Fruit fly (Drosophila melanogaster) whole organism, embryonic: ENCODE results near the gene CG11562.

Source experiments
- Adf1 ChIP-seq: fragments of 200-800 bp; sonication (Bioruptor generic); IDR thresholded peaks from 2 replicates; pipeline ENCODE4 v1.3.6; 2022; ENCODE audit warnings: missing biosample characterization, missing genetic modification characterization
- Awh ChIP-seq: fragments of 200-800 bp; sonication (Bioruptor generic); IDR thresholded peaks from 2 replicates; pipeline ENCODE4, ENCODE4 v1.3.6; 2022; ENCODE audit warnings: missing biosample characterization, missing genetic modification characterization
- B-H2 ChIP-seq: fragments of 200-800 bp; sonication (Bioruptor generic); optimal IDR thresholded peaks from 2 replicates; lab custom pipeline; 2018; ENCODE audit warnings: missing biosample characterization, mild to moderate bottlenecking, missing genetic modification characterization
- CG10274 ChIP-seq: fragments of 200-800 bp; sonication (Bioruptor generic); optimal IDR thresholded peaks from 3 replicates; lab custom pipeline; 2017; ENCODE audit warnings: missing biosample characterization, mild to moderate bottlenecking, missing genetic modification characterization
- CG10321 ChIP-seq: fragments of 200-800 bp; sonication (Bioruptor generic); IDR thresholded peaks from 2 replicates; pipeline ENCODE4 v1.3.6; 2022; ENCODE audit warnings: missing biosample characterization, missing genetic modification characterization
- CG10462 ChIP-seq: fragments of 200-800 bp; sonication (Bioruptor generic); optimal IDR thresholded peaks from 2 replicates; lab custom pipeline; 2016; ENCODE audit warnings: missing biosample characterization, missing genetic modification characterization
- CG12299 ChIP-seq: fragments of 200-800 bp; sonication (Bioruptor generic); optimal IDR thresholded peaks from 2 replicates; lab custom pipeline; 2018; ENCODE audit warnings: missing biosample characterization, mild to moderate bottlenecking, missing genetic modification characterization
- CG1602 ChIP-seq: fragments of 200-800 bp; sonication (Bioruptor generic); optimal IDR thresholded peaks from 3 replicates; lab custom pipeline; 2016; ENCODE audit warnings: missing biosample characterization, missing genetic modification characterization
- CG18599 ChIP-seq: fragments of 200-800 bp; sonication (Bioruptor generic); optimal IDR thresholded peaks from 3 replicates; lab custom pipeline; 2017; ENCODE audit warnings: missing biosample characterization, missing genetic modification characterization, mild to moderate bottlenecking, moderate library complexity, missing genetic modification reagents
- CG2712 ChIP-seq: fragments of 200-800 bp; optimal IDR thresholded peaks from 3 replicates; lab custom pipeline; 2019; ENCODE audit warnings: missing biosample characterization, mild to moderate bottlenecking, missing genetic modification characterization, moderate library complexity
- CG31388 ChIP-seq: fragments of 200-800 bp; sonication (Bioruptor generic); optimal IDR thresholded peaks from 2 replicates; lab custom pipeline; 2016; ENCODE audit warnings: missing biosample characterization, missing genetic modification characterization
- CG32532 ChIP-seq: fragments of 200-800 bp; sonication (Bioruptor generic); IDR thresholded peaks from 2 replicates; pipeline ENCODE4 v1.3.6; 2022; ENCODE audit warnings: missing biosample characterization, missing genetic modification characterization
- CG43689 ChIP-seq: fragments of 200-800 bp; sonication (Bioruptor generic); IDR thresholded peaks from 2 replicates; pipeline ENCODE4 v1.3.6; 2022; ENCODE audit warnings: missing biosample characterization, missing genetic modification characterization
- CG6813 ChIP-seq: fragments of 200-800 bp; sonication (Bioruptor generic); optimal IDR thresholded peaks from 2 replicates; lab custom pipeline; 2017; ENCODE audit warnings: missing biosample characterization, missing genetic modification characterization, mild to moderate bottlenecking, moderate library complexity, missing genetic modification reagents
- CG7745 ChIP-seq: fragments of 200-800 bp; sonication (Bioruptor generic); optimal IDR thresholded peaks from 2 replicates; lab custom pipeline; 2018; ENCODE audit warnings: missing biosample characterization, mild to moderate bottlenecking, missing genetic modification characterization, moderate library complexity
- CG9876 ChIP-seq: fragments of 200-800 bp; sonication (Bioruptor generic); optimal IDR thresholded peaks from 2 replicates; lab custom pipeline; 2016; ENCODE audit warnings: missing biosample characterization, missing genetic modification characterization
- D ChIP-seq, 2 experiments: fragments of 200-800 bp in 1 of 2; fragments of >200 bp in 1 of 2; sonication (Bioruptor generic) in 1 of 2; optimal IDR thresholded peaks; 2 replicates in 1 of 2; 3 replicates in 1 of 2; lab custom pipeline; 2017; ENCODE audit warnings: mild to moderate bottlenecking in 1 of 2, missing biosample characterization in 1 of 2, missing genetic modification characterization in 1 of 2, missing genetic modification reagents in 1 of 2
- D19A ChIP-seq: fragments of 200-800 bp; optimal IDR thresholded peaks from 3 replicates; lab custom pipeline; 2019; ENCODE audit warnings: missing biosample characterization, mild to moderate bottlenecking, missing genetic modification characterization, moderate library complexity
- Dad ChIP-seq: fragments of 200-800 bp; sonication (Bioruptor generic); optimal IDR thresholded peaks from 3 replicates; lab custom pipeline; 2016; ENCODE audit warnings: missing biosample characterization, missing genetic modification characterization
- Dbx ChIP-seq: fragments of 200-800 bp; sonication (Bioruptor generic); IDR thresholded peaks from 3 replicates; pipeline ENCODE4 v1.3.6; 2022; ENCODE audit warnings: missing biosample characterization, missing genetic modification characterization
- Dll ChIP-seq: fragments of 200-800 bp; sonication (Bioruptor generic); IDR thresholded peaks from 4 replicates; pipeline ENCODE4 v1.3.6; 2022; ENCODE audit warnings: missing biosample characterization, missing genetic modification characterization; ENCODE audit not compliant: partially characterized antibody
- Drgx ChIP-seq: fragments of 200-800 bp; sonication (Bioruptor generic); IDR thresholded peaks from 2 replicates; pipeline ENCODE4 v1.3.6; 2022; ENCODE audit warnings: missing biosample characterization, missing genetic modification characterization
- Elba2 ChIP-seq: fragments of 200-800 bp; sonication (Bioruptor generic); optimal IDR thresholded peaks from 3 replicates; lab custom pipeline; 2016; ENCODE audit warnings: missing biosample characterization, missing genetic modification characterization
- Fer2 ChIP-seq: fragments of 200-800 bp; sonication (Bioruptor generic); optimal IDR thresholded peaks from 2 replicates; lab custom pipeline; 2018; ENCODE audit warnings: missing biosample characterization, mild to moderate bottlenecking, missing genetic modification characterization, moderate library complexity
- GATAe ChIP-seq: fragments of 200-800 bp; sonication (Bioruptor generic); conservative IDR thresholded peaks from 2 replicates; pipeline ENCODE4 v1.3.6; 2022; ENCODE audit warnings: missing biosample characterization, missing genetic modification characterization
- Hr51 ChIP-seq, 2 experiments: fragments of 200-800 bp; sonication (Bioruptor generic); optimal IDR thresholded peaks; 2 replicates in 1 of 2; 3 replicates in 1 of 2; lab custom pipeline; 2016 to 2018; ENCODE audit warnings: missing biosample characterization in 2 of 2, missing genetic modification characterization in 2 of 2, mild to moderate bottlenecking in 1 of 2, moderate library complexity in 1 of 2
- Lim3 ChIP-seq: fragments of 200-800 bp; sonication (Bioruptor generic); IDR thresholded peaks from 2 replicates; pipeline ENCODE4 v1.3.6; 2022; ENCODE audit warnings: missing biosample characterization, missing genetic modification characterization
- Mad ChIP-seq: fragments of 200-800 bp; sonication (Bioruptor generic); optimal IDR thresholded peaks from 2 replicates; lab custom pipeline; 2016; ENCODE audit warnings: missing biosample characterization, missing genetic modification characterization
- Med ChIP-seq: fragments of 200-800 bp; sonication (Bioruptor generic); peaks from one replicate; lab custom pipeline; 2016; ENCODE audit warnings: missing biosample characterization, missing genetic modification characterization, mild to moderate bottlenecking, inconsistent platforms, moderate library complexity
- Rfx ChIP-seq: fragments of 200-800 bp; sonication (Bioruptor generic); IDR thresholded peaks from 2 replicates; pipeline ENCODE4 v1.3.6; 2022; ENCODE audit warnings: missing biosample characterization, missing genetic modification characterization
- Sry-δ ChIP-seq: fragments of 200-800 bp; sonication (Bioruptor generic); optimal IDR thresholded peaks from 2 replicates; lab custom pipeline; 2016; ENCODE audit warnings: missing biosample characterization, missing genetic modification characterization
- Usf ChIP-seq: fragments of 200-800 bp; sonication (Bioruptor generic); optimal IDR thresholded peaks from 2 replicates; lab custom pipeline; 2017; ENCODE audit warnings: missing genotype, missing biosample characterization, missing genetic modification characterization
- Xrp1 ChIP-seq: fragments of 200-800 bp; sonication (Bioruptor generic); IDR thresholded peaks from 2 replicates; pipeline ENCODE4 v1.3.6; 2022; ENCODE audit warnings: missing biosample characterization, missing genetic modification characterization
- cas ChIP-seq: fragments of 200-800 bp; sonication (Bioruptor generic); IDR thresholded peaks from 2 replicates; pipeline ENCODE4 v1.3.6; 2022; ENCODE audit warnings: missing biosample characterization, missing genetic modification characterization
- cg ChIP-seq: fragments of 200-800 bp; sonication (Bioruptor generic); optimal IDR thresholded peaks from 3 replicates; lab custom pipeline; 2019; ENCODE audit warnings: missing biosample characterization, mild to moderate bottlenecking, missing genetic modification characterization, moderate library complexity
- ci ChIP-seq: fragments of 200-800 bp; sonication (Bioruptor generic); IDR thresholded peaks from 3 replicates; pipeline ENCODE4 v1.3.6; 2022; ENCODE audit warnings: missing biosample characterization, missing genetic modification characterization
- grn ChIP-seq: fragments of 200-800 bp; sonication (Bioruptor generic); optimal IDR thresholded peaks from 3 replicates; lab custom pipeline; 2017; ENCODE audit warnings: missing biosample characterization, missing genetic modification characterization
- h ChIP-seq: fragments of >200 bp; optimal IDR thresholded peaks from 2 replicates; lab custom pipeline; 2017
- hbn ChIP-seq: fragments of 200-800 bp; sonication (Bioruptor generic); IDR thresholded peaks from 2 replicates; pipeline ENCODE4 v1.3.6; 2022; ENCODE audit warnings: missing biosample characterization, missing genetic modification characterization; ENCODE audit not compliant: partially characterized antibody
- jing ChIP-seq: fragments of 200-800 bp; sonication (Bioruptor generic); optimal IDR thresholded peaks from 2 replicates; lab custom pipeline; 2018; ENCODE audit warnings: missing biosample characterization, mild to moderate bottlenecking, missing genetic modification characterization
- jumu ChIP-seq: fragments of 200-800 bp; sonication (Bioruptor generic); optimal IDR thresholded peaks from 3 replicates; lab custom pipeline; 2016; ENCODE audit warnings: missing biosample characterization, missing genetic modification characterization
- kah ChIP-seq: fragments of 200-800 bp; sonication (Bioruptor generic); optimal IDR thresholded peaks from 2 replicates; lab custom pipeline; 2018; ENCODE audit warnings: missing biosample characterization, mild to moderate bottlenecking, missing genetic modification characterization
- lov ChIP-seq, 2 experiments: fragments of 200-800 bp in 1 of 2; fragments of >200 bp in 1 of 2; sonication (Bioruptor generic) in 1 of 2; IDR thresholded peaks in 1 of 2; optimal IDR thresholded peaks in 1 of 2; 2 replicates in 1 of 2; 3 replicates in 1 of 2; pipeline versions ENCODE4 v1.3.6 to Lab custom; 2017 to 2022; ENCODE audit warnings: missing biosample characterization in 1 of 2, missing genetic modification characterization in 1 of 2
- pita ChIP-seq: fragments of 200-800 bp; sonication (Bioruptor generic); optimal IDR thresholded peaks from 2 replicates; lab custom pipeline; 2017; ENCODE audit warnings: missing biosample characterization, mild to moderate bottlenecking, missing genetic modification characterization
- pum ChIP-seq: fragments of 200-800 bp; sonication (Bioruptor generic); optimal IDR thresholded peaks from 2 replicates; lab custom pipeline; 2016; ENCODE audit warnings: missing biosample characterization, missing genetic modification characterization
- sc ChIP-seq, 3 experiments: fragments of >200 bp in 2 of 3; fragments of 200-800 bp in 1 of 3; sonication (Bioruptor generic) in 1 of 3; optimal IDR thresholded peaks; 2 replicates in 2 of 3; 3 replicates in 1 of 3; lab custom pipeline; 2017; ENCODE audit warnings: mild to moderate bottlenecking in 1 of 3, missing biosample characterization in 1 of 3, missing genetic modification characterization in 1 of 3, missing genetic modification reagents in 1 of 3
- tin ChIP-seq: fragments of 200-800 bp; sonication (Bioruptor generic); optimal IDR thresholded peaks from 3 replicates; lab custom pipeline; 2016; ENCODE audit warnings: missing biosample characterization, missing genetic modification characterization
- vvl ChIP-seq: fragments of 200-800 bp; sonication (Bioruptor generic); IDR thresholded peaks from 2 replicates; pipeline ENCODE4 v1.3.6; 2022; ENCODE audit warnings: missing biosample characterization, missing genetic modification characterization

The CG11562 gene

dm6 chr2L:247432-247831 lies 44.8 kb upstream of the CG11562 start (continued):
- TF ChIP-seq cg (peak; percentile 60), hbn (GFP tag; lab: Robert Waterston, UW) (peak; percentile 16; the same call in 1 of the 2 replicates), Xrp1 (no peak), D (optimal IDR thresholded peaks at IDR 0.05; lab: Kevin White, UChicago) (peak; percentile 28), D (GFP tag; optimal IDR thresholded peaks at IDR 0.05; lab: Kevin White, UChicago) (no peak), CG18599 (GFP tag; lab: Kevin White, UChicago) (no peak)
- TF ChIP-seq, all 482 proteins: peak for 8

- TF ChIP-seq cas (no peak), Usf (peak; percentile 19), CG6813 (GFP tag; lab: Kevin White, UChicago) (peak; percentile 59), Dbx (GFP tag; lab: Robert Waterston, UW) (no peak), Med (GFP tag; lab: Kevin White, UChicago) (peak; percentile 66), CG10462 (no peak), CG43689 (GFP tag; lab: Robert Waterston, UW) (no peak), jumu (GFP tag; lab: Kevin White, UChicago) (no peak), CG10274 (GFP tag; lab: Kevin White, UChicago) (peak; percentile 32), Awh (GFP tag; lab: Robert Waterston, UW) (no peak), CG32532 (GFP tag; lab: Robert Waterston, UW) (peak; percentile 69), Mad (GFP tag; lab: Kevin White, UChicago) (no peak), D19A (tag; lab: Kevin White, UChicago) (peak; percentile 51), pita (no peak), Lim3 (GFP tag; lab: Robert Waterston, UW) (no peak), Fer2 (no peak), Hr51 (GFP tag; optimal IDR thresholded peaks at IDR 0.05; lab: Kevin White, UChicago) (peak; percentile 40 to 58), Sry-δ (GFP tag; lab: Kevin White, UChicago) (no peak), vvl (GFP tag; lab: Robert Waterston, UW) (peak; percentile 42; the same call in 1 of the 2 replicates), sc (optimal IDR thresholded peaks at IDR 0.05; lab: Kevin White, UChicago) (no peak), sc (GFP tag; optimal IDR thresholded peaks at IDR 0.05; lab: Kevin White, UChicago) (peak; percentile 0), GATAe (no peak), CG12299 (tag; lab: Kevin White, UChicago) (no peak), CG9876 (GFP tag; lab: Kevin White, UChicago) (no peak), jing (GFP tag; lab: Kevin White, UChicago) (no peak), CG1602 (peak; percentile 7), Dll (no peak), CG10321 (GFP tag; lab: Robert Waterston, UW) (no peak), Dad (GFP tag; lab: Kevin White, UChicago) (no peak), Adf1 (GFP tag; lab: Robert Waterston, UW) (peak; percentile 80), Rfx (GFP tag; lab: Robert Waterston, UW) (peak; percentile 75), Drgx (GFP tag; lab: Robert Waterston, UW) (peak; percentile 73), ci (no peak), CG2712 (peak; percentile 54), B-H2 (GFP tag; lab: Kevin White, UChicago) (peak; percentile 32), CG31388 (GFP tag; lab: Kevin White, UChicago) (no peak), pum (GFP tag; lab: Kevin White, UChicago) (no peak), CG7745 (no peak), kah (GFP tag; lab: Kevin White, UChicago) (no peak), Elba2 (GFP tag; lab: Kevin White, UChicago) (no peak), grn (GFP tag; lab: Kevin White, UChicago) (no peak), tin (GFP tag; lab: Kevin White, UChicago) (peak; percentile 36), h (lab: Kevin White, UChicago) (no peak), lov (optimal IDR thresholded peaks at IDR 0.05; lab: Kevin White, UChicago) (no peak), lov (GFP tag; IDR thresholded peaks at IDR 0.05; lab: Robert Waterston, UW) (no peak)
Measured at dm6 chr2L:247845-248473, 44.3 kb upstream of the CG11562 start.
